Worm (Caenorhabditis elegans): ENCODE measurements around the gene nhr-166.

DNA sequence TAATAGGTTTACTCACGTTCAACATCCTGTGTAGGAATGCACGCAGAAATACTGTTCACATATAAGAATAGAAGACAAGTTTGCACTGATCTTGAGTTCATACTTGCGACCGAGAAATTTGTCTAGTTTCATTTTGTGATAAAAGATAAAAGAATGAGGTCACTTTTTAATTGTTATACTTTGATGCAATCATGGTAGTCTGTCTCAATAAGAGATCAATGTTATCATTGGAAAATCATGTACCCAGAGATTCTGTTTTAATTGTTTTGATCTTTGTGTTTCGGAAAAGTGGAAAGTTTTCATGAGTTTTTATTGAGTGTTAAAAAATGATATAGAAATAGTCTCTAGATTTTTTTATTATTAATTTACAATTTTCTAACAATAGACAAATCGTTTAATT lies 47.7 kb upstream of the nhr-166 start, which contains the start of gene F54D10.9:
- TF ChIP-seq him-1 (tag; optimal IDR thresholded peaks at IDR 0.05) (no peak), W03F9.2 (tag; optimal IDR thresholded peaks at IDR 0.05) (no peak)
